Worm (Caenorhabditis elegans) whole organism, L4 larva: ENCODE results near the gene srz-97.

Source experiments
- D1046.2 ChIP-seq: fragments of 200-800 bp; sonication (Bioruptor generic); IDR thresholded peaks from 2 replicates; pipeline ENCODE4 v1.3.6; 2022; ENCODE audit warnings: missing genetic modification characterization, missing compliant biosample characterization
- F10B5.3 ChIP-seq: sonication (generic microtip); optimal IDR thresholded peaks from 2 replicates; lab custom pipeline; 2016; ENCODE audit warnings: mild to moderate bottlenecking, missing genetic modification characterization, missing compliant biosample characterization
- F26F4.8 ChIP-seq: fragments of 200-800 bp; sonication (Bioruptor generic); conservative IDR thresholded peaks from 2 replicates; pipeline ENCODE4 v1.3.6; 2022; ENCODE audit warnings: missing genetic modification characterization, missing compliant biosample characterization
- F37D6.2 ChIP-seq: sonication (generic microtip); optimal IDR thresholded peaks from 2 replicates; lab custom pipeline; 2016; ENCODE audit warnings: mild to moderate bottlenecking, missing genetic modification characterization, missing compliant biosample characterization
- F44E2.7 ChIP-seq: fragments of 200-800 bp; sonication (Bioruptor generic); IDR thresholded peaks from 2 replicates; pipeline ENCODE4 v2.1.2; 2022; ENCODE audit warnings: missing genetic modification characterization, missing compliant biosample characterization
- R02D3.7 ChIP-seq: fragments of 150-350 bp; sonication (generic microtip); optimal IDR thresholded peaks from 3 replicates; lab custom pipeline; 2014; ENCODE audit warnings: missing biosample characterization, missing genetic modification characterization
- T26A8.4 ChIP-seq: fragments of 200-800 bp; sonication (Bioruptor generic); IDR thresholded peaks from 2 replicates; pipeline ENCODE4 v1.3.6; 2022; ENCODE audit warnings: missing genetic modification characterization, missing compliant biosample characterization
- Y105C5A.15 ChIP-seq: fragments of 200-800 bp; sonication (Bioruptor generic); IDR thresholded peaks from 2 replicates; pipeline ENCODE4 v1.3.6; 2022; ENCODE audit warnings: missing genetic modification characterization, missing compliant biosample characterization
- Y5F2A.4 ChIP-seq: fragments of 200-800 bp; sonication (Bioruptor generic); optimal IDR thresholded peaks from 2 replicates; lab custom pipeline; 2018; ENCODE audit warnings: mild to moderate bottlenecking, missing genetic modification characterization, missing compliant biosample characterization
- Y75B8A.6 ChIP-seq: fragments of 200-800 bp; sonication (Bioruptor generic); IDR thresholded peaks from 2 replicates; pipeline ENCODE4 v1.3.6; 2022; ENCODE audit warnings: missing genetic modification reagents, missing genetic modification characterization, missing compliant biosample characterization
- ZK337.2 ChIP-seq: fragments of 200-800 bp; sonication (Bioruptor generic); IDR thresholded peaks from 2 replicates; pipeline ENCODE4 v1.3.6; 2022; ENCODE audit warnings: missing genetic modification reagents, missing genetic modification characterization, missing compliant biosample characterization
- aha-1 ChIP-seq: fragments of 150-350 bp; peaks from one replicate; lab custom pipeline; 2014; ENCODE audit warnings: missing biosample characterization, missing genetic modification characterization
- ama-1 ChIP-seq: fragments of 150-350 bp; optimal IDR thresholded peaks from 2 replicates; lab custom pipeline; 2014; ENCODE audit warnings: inconsistent platforms, mixed read lengths
- arid-1 ChIP-seq: fragments of 200-800 bp; sonication (Bioruptor generic); conservative IDR thresholded peaks from 2 replicates; pipeline ENCODE4 v1.3.6; 2022; ENCODE audit warnings: missing genetic modification reagents, missing genetic modification characterization, missing compliant biosample characterization
- attf-4 ChIP-seq: sonication (generic microtip); optimal IDR thresholded peaks from 3 replicates; lab custom pipeline; 2017; ENCODE audit warnings: missing biosample characterization, missing genetic modification characterization
- ceh-28 ChIP-seq: fragments of 150-350 bp; optimal IDR thresholded peaks from 2 replicates; lab custom pipeline; 2014; ENCODE audit warnings: missing biosample characterization, missing genetic modification reagents, missing genetic modification characterization
- ceh-32 ChIP-seq: sonication (generic microtip); optimal IDR thresholded peaks from 2 replicates; lab custom pipeline; 2016; ENCODE audit warnings: mild to moderate bottlenecking, missing genetic modification characterization, missing compliant biosample characterization; ENCODE audit not compliant: poor library complexity
- ceh-82 ChIP-seq: sonication (generic microtip); optimal IDR thresholded peaks from 2 replicates; lab custom pipeline; 2017; ENCODE audit warnings: missing biosample characterization, missing genetic modification characterization
- daf-12 ChIP-seq: fragments of 150-350 bp; optimal IDR thresholded peaks from 2 replicates; lab custom pipeline; 2014; ENCODE audit warnings: missing biosample characterization, missing genetic modification reagents, missing genetic modification characterization
- daf-8 ChIP-seq: fragments of 200-800 bp; sonication (Bioruptor generic); IDR thresholded peaks from 2 replicates; pipeline ENCODE4 v1.3.6; 2022; ENCODE audit warnings: missing genetic modification characterization, missing compliant biosample characterization
- dmd-9 ChIP-seq: fragments of 200-800 bp; sonication (Bioruptor generic); IDR thresholded peaks from 2 replicates; pipeline ENCODE4 v1.3.6; 2022; ENCODE audit warnings: missing genetic modification reagents, missing genetic modification characterization, missing compliant biosample characterization
- egl-43 ChIP-seq: fragments of 200-800 bp; sonication (Bioruptor generic); IDR thresholded peaks from 2 replicates; pipeline ENCODE4 v1.3.6; 2022; ENCODE audit warnings: missing genetic modification reagents, missing genetic modification characterization, missing compliant biosample characterization
- gei-8 ChIP-seq: fragments of 200-800 bp; sonication (Bioruptor generic); optimal IDR thresholded peaks from 2 replicates; lab custom pipeline; 2018; ENCODE audit warnings: mild to moderate bottlenecking, missing genetic modification characterization, missing compliant biosample characterization
- hlh-30 ChIP-seq: sonication (generic microtip); optimal IDR thresholded peaks from 2 replicates; lab custom pipeline; 2017; ENCODE audit warnings: antibody characterized with exemption, mild to moderate bottlenecking, missing genetic modification characterization, missing compliant biosample characterization; ENCODE audit not compliant: insufficient read depth
- lin-1 ChIP-seq: fragments of 200-800 bp; sonication (Bioruptor generic); IDR thresholded peaks from 2 replicates; pipeline ENCODE4 v1.3.6; 2022; ENCODE audit warnings: missing genetic modification reagents, missing genetic modification characterization, missing compliant biosample characterization
- lin-15B ChIP-seq: fragments of 150-350 bp; sonication (generic microtip); optimal IDR thresholded peaks from 3 replicates; lab custom pipeline; 2014; ENCODE audit warnings: missing biosample characterization, missing genetic modification characterization
- lin-39 ChIP-seq: fragments of 150-350 bp; optimal IDR thresholded peaks from 2 replicates; lab custom pipeline; 2014; ENCODE audit warnings: missing biosample characterization, missing genetic modification reagents, missing genetic modification characterization
- lir-3 ChIP-seq: sonication (generic microtip); optimal IDR thresholded peaks from 2 replicates; lab custom pipeline; 2016; ENCODE audit warnings: mild to moderate bottlenecking, missing genetic modification characterization, missing compliant biosample characterization
- lsy-2 ChIP-seq, 2 experiments: fragments of 150-350 bp in 1 of 2; sonication (generic microtip) in 1 of 2; optimal IDR thresholded peaks; 2 replicates each; lab custom pipeline; 2014 to 2017; ENCODE audit warnings: missing biosample characterization in 2 of 2, missing genetic modification characterization in 2 of 2
- madf-9 ChIP-seq: fragments of 200-800 bp; sonication (Bioruptor generic); conservative IDR thresholded peaks from 2 replicates; pipeline ENCODE4 v1.3.6; 2022; ENCODE audit warnings: missing genetic modification reagents, missing genetic modification characterization, missing compliant biosample characterization
- mdl-1 ChIP-seq, 2 experiments: fragments of 150-350 bp in 1 of 2; sonication (generic microtip) in 1 of 2; optimal IDR thresholded peaks; 2 replicates each; lab custom pipeline; 2014 to 2017; ENCODE audit warnings: missing biosample characterization in 2 of 2, missing genetic modification characterization in 2 of 2
- mep-1 ChIP-seq: fragments of 150-350 bp; sonication (generic microtip); optimal IDR thresholded peaks from 3 replicates; lab custom pipeline; 2014; ENCODE audit warnings: missing biosample characterization, missing genetic modification characterization
- mxl-2 ChIP-seq: fragments of 200-800 bp; sonication (Bioruptor generic); conservative IDR thresholded peaks from 2 replicates; pipeline ENCODE4 v1.3.6; 2022; ENCODE audit warnings: missing genetic modification reagents, missing genetic modification characterization, missing compliant biosample characterization
- nhr-10 ChIP-seq: fragments of 150-350 bp; optimal IDR thresholded peaks from 2 replicates; lab custom pipeline; 2014; ENCODE audit warnings: missing biosample characterization, missing genetic modification characterization
- nhr-102 ChIP-seq: sonication (generic microtip); optimal IDR thresholded peaks from 2 replicates; lab custom pipeline; 2016; ENCODE audit warnings: mild to moderate bottlenecking, missing genetic modification characterization, moderate library complexity, missing compliant biosample characterization
- nhr-11 ChIP-seq: fragments of 150-350 bp; optimal IDR thresholded peaks from 2 replicates; lab custom pipeline; 2014; ENCODE audit warnings: missing biosample characterization, missing genetic modification characterization
- nhr-237 ChIP-seq: sonication (generic microtip); optimal IDR thresholded peaks from 2 replicates; lab custom pipeline; 2017; ENCODE audit warnings: missing biosample characterization, missing genetic modification characterization
- nhr-28 ChIP-seq: fragments of 150-350 bp; optimal IDR thresholded peaks from 2 replicates; lab custom pipeline; 2014; ENCODE audit warnings: missing biosample characterization, missing genetic modification characterization
- nhr-42 ChIP-seq: fragments of 200-800 bp; sonication (Bioruptor generic); IDR thresholded peaks from 2 replicates; pipeline ENCODE4 v1.3.6; 2022; ENCODE audit warnings: missing genetic modification characterization, missing compliant biosample characterization
- nhr-48 ChIP-seq: sonication (generic microtip); optimal IDR thresholded peaks from 2 replicates; lab custom pipeline; 2016; ENCODE audit warnings: mild to moderate bottlenecking, missing genetic modification characterization, missing compliant biosample characterization
- nhr-76 ChIP-seq: fragments of 150-350 bp; optimal IDR thresholded peaks from 2 replicates; lab custom pipeline; 2014; ENCODE audit warnings: missing biosample characterization, missing genetic modification characterization
- php-3 ChIP-seq: fragments of 200-800 bp; sonication (Bioruptor generic); IDR thresholded peaks from 2 replicates; pipeline ENCODE4 v1.3.6; 2022; ENCODE audit warnings: missing genetic modification reagents, missing genetic modification characterization, missing compliant biosample characterization
- sdz-12 ChIP-seq: fragments of 200-800 bp; sonication (Bioruptor generic); optimal IDR thresholded peaks from 2 replicates; lab custom pipeline; 2018; ENCODE audit warnings: mild to moderate bottlenecking, missing genetic modification characterization, missing compliant biosample characterization
- skn-1 ChIP-seq: fragments of 150-350 bp; optimal IDR thresholded peaks from 2 replicates; lab custom pipeline; 2014; ENCODE audit warnings: missing biosample characterization, missing genetic modification characterization
- snpc-1.2 ChIP-seq: fragments of 200-800 bp; sonication (Bioruptor generic); IDR thresholded peaks from 2 replicates; pipeline ENCODE4 v1.3.6; 2022; ENCODE audit warnings: missing genetic modification reagents, missing genetic modification characterization, missing compliant biosample characterization
- tra-1 ChIP-seq: fragments of 200-800 bp; sonication (Bioruptor generic); IDR thresholded peaks from 2 replicates; pipeline ENCODE4 v1.3.6; 2022; ENCODE audit warnings: missing genetic modification reagents, missing genetic modification characterization, missing compliant biosample characterization
- unc-39 ChIP-seq: sonication (generic microtip); optimal IDR thresholded peaks from 2 replicates; lab custom pipeline; 2017; ENCODE audit warnings: missing biosample characterization, missing genetic modification characterization
- unc-62 ChIP-seq, 3 experiments: fragments of 150-350 bp in 1 of 3; sonication (generic microtip); optimal IDR thresholded peaks in 2 of 3; peaks in 1 of 3; 1 replicate in 1 of 3; 2 replicates in 2 of 3; lab custom pipeline; 2014 to 2017; ENCODE audit warnings: missing biosample characterization in 3 of 3, missing genetic modification characterization in 3 of 3, missing genetic modification reagents in 3 of 3, missing genotype in 1 of 3
- vab-7 ChIP-seq: fragments of 200-800 bp; sonication (Bioruptor generic); IDR thresholded peaks from 2 replicates; pipeline ENCODE4 v1.3.6; 2022; ENCODE audit warnings: missing genetic modification reagents, missing genetic modification characterization, missing compliant biosample characterization
- zag-1 ChIP-seq: fragments of 150-350 bp; optimal IDR thresholded peaks from 2 replicates; lab custom pipeline; 2014; ENCODE audit warnings: missing biosample characterization, missing genetic modification characterization
- zfp-3 ChIP-seq: fragments of 200-800 bp; sonication (Bioruptor generic); conservative IDR thresholded peaks from 2 replicates; pipeline ENCODE4 v1.3.6; 2022; ENCODE audit warnings: missing genetic modification reagents, missing genetic modification characterization, missing compliant biosample characterization
- zip-11 ChIP-seq: fragments of 200-800 bp; sonication (Bioruptor generic); IDR thresholded peaks from 2 replicates; pipeline ENCODE4 v1.3.6; 2022; ENCODE audit warnings: missing genetic modification characterization, missing compliant biosample characterization
- ztf-7 ChIP-seq: fragments of 150-350 bp; optimal IDR thresholded peaks from 2 replicates; lab custom pipeline; 2014; ENCODE audit warnings: missing biosample characterization, missing genetic modification characterization

The srz-97 gene

DNA sequence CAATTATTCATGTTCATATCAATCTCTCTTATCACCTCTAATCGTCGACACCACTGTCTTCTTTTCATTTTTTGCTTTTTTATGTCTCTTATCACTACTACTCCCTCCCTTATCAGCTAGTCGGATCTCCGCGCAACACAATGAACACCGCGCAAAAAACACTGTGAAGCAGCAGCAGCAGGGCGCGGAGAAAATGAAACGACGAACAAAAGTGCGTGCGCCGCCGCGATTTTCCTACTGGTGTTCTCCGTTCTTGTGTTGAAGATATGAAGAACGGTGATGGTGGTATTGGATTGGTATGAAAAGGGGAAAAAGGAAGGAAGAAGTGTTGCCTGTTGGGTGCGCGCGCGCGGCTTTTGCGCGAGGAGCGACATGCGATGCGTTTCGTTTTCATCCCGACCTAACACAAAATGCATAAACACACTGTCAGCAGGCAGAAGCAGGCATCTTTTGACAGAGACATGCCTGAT, 37.7 kb upstream of the srz-97 start:
- TF ChIP-seq nhr-48 (tag; lab: Kevin White, UChicago) = peak; percentile 78
- no peak for TF ChIP-seq nhr-76 (tag; lab: Kevin White, UChicago)
- no peak for TF ChIP-seq attf-4 (tag; lab: Kevin White, UChicago)
- no peak for TF ChIP-seq madf-9 (GFP tag; lab: Robert Waterston, UW)
- peak; percentile 28; the same call in 1 of the 2 replicates for TF ChIP-seq lin-1 (GFP tag; lab: Robert Waterston, UW)
- TF ChIP-seq R02D3.7 (tag; lab: Kevin White, UChicago) = no peak
- TF ChIP-seq mep-1 (tag; lab: Kevin White, UChicago) = peak; percentile 2
- TF ChIP-seq ceh-28 = no peak
- no peak for TF ChIP-seq Y75B8A.6 (GFP tag; lab: Robert Waterston, UW)
- no peak for TF ChIP-seq ZK337.2 (GFP tag; lab: Robert Waterston, UW)
- no peak for TF ChIP-seq F37D6.2 (tag; lab: Kevin White, UChicago)
- no peak for TF ChIP-seq lsy-2 (tag; optimal IDR thresholded peaks at IDR 0.05; lab: Kevin White, UChicago)
- no peak for TF ChIP-seq daf-12 (tag; lab: Kevin White, UChicago)
- TF ChIP-seq tra-1 (GFP tag; lab: Robert Waterston, UW) = peak; percentile 72; the same call in 1 of the 2 replicates
- TF ChIP-seq skn-1 (tag; lab: Kevin White, UChicago) = no peak
- TF ChIP-seq unc-62 (GFP tag; optimal IDR thresholded peaks at IDR 0.05 in 1 of 2; lab: Kevin White, UChicago) = peak in 1 of 2 experiments; percentile 66
- TF ChIP-seq unc-62 (tag; optimal IDR thresholded peaks at IDR 0.05; lab: Kevin White, UChicago) = no peak
- no peak for TF ChIP-seq php-3 (GFP tag; lab: Robert Waterston, UW)
- TF ChIP-seq ztf-7 (tag; lab: Kevin White, UChicago) = no peak
- peak; percentile 76 for TF ChIP-seq hlh-30 (tag; lab: Kevin White, UChicago)
- TF ChIP-seq sdz-12 (GFP tag; lab: Kevin White, UChicago) = no peak
- TF ChIP-seq Y105C5A.15 (GFP tag; lab: Robert Waterston, UW) = no peak
- TF ChIP-seq F26F4.8 (GFP tag; lab: Robert Waterston, UW) = no peak
- TF ChIP-seq zip-11 = no peak
- peak; percentile 81 for TF ChIP-seq aha-1 (tag; lab: Kevin White, UChicago)
- TF ChIP-seq lin-39 (tag; lab: Kevin White, UChicago) = no peak
- TF ChIP-seq F44E2.7 (GFP tag; lab: Robert Waterston, UW) = no peak
- no peak for TF ChIP-seq D1046.2
- TF ChIP-seq nhr-102 (tag; lab: Kevin White, UChicago) = peak; percentile 17
- TF ChIP-seq lir-3 (tag; lab: Kevin White, UChicago) = no peak
- no peak for TF ChIP-seq daf-8 (GFP tag; lab: Robert Waterston, UW)
- TF ChIP-seq nhr-11 (tag; lab: Kevin White, UChicago) = no peak
- no peak for TF ChIP-seq nhr-237 (tag; lab: Kevin White, UChicago)
- no peak for TF ChIP-seq Y5F2A.4
- TF ChIP-seq mdl-1 (tag; optimal IDR thresholded peaks at IDR 0.05; lab: Kevin White, UChicago) = peak; percentile 52 to 56
- TF ChIP-seq mxl-2 = no peak
- no peak for TF ChIP-seq snpc-1.2 (GFP tag; lab: Robert Waterston, UW)
- no peak for TF ChIP-seq ama-1
- TF ChIP-seq nhr-28 (tag; lab: Kevin White, UChicago) = peak; percentile 84
- TF ChIP-seq ceh-82 (tag; lab: Kevin White, UChicago) = no peak
- no peak for TF ChIP-seq nhr-10
- no peak for TF ChIP-seq unc-39 (tag; lab: Kevin White, UChicago)
- TF ChIP-seq F10B5.3 (tag; lab: Kevin White, UChicago) = no peak
- TF ChIP-seq arid-1 = no peak
- TF ChIP-seq dmd-9 (GFP tag; lab: Robert Waterston, UW) = no peak
- no peak for TF ChIP-seq ceh-32 (tag; lab: Kevin White, UChicago)
- peak; percentile 37; the same call in 1 of the 2 replicates for TF ChIP-seq egl-43
- TF ChIP-seq gei-8 (GFP tag; lab: Kevin White, UChicago) = no peak
- no peak for TF ChIP-seq T26A8.4 (GFP tag; lab: Robert Waterston, UW)
- TF ChIP-seq vab-7 (GFP tag; lab: Robert Waterston, UW) = no peak
- no peak for TF ChIP-seq lin-15B (tag; lab: Kevin White, UChicago)
- TF ChIP-seq nhr-42 = no peak
- TF ChIP-seq zag-1 (tag; lab: Kevin White, UChicago) = no peak
- TF ChIP-seq zfp-3 (GFP tag; lab: Robert Waterston, UW) = no peak
